Worm (Caenorhabditis elegans) whole organism, young adult: ENCODE measurements around the gene C18E9.7.
A peak's percentile ranks its signal among the peaks of the same experiment; 100 is the strongest.

Experiments used
- B0035.1 ChIP-seq: sonication (generic microtip); optimal IDR thresholded peaks from 2 replicates; lab custom pipeline; 2016; ENCODE audit warnings: missing genetic modification characterization, mild to moderate bottlenecking, missing compliant biosample characterization, missing genotype, missing genetic modification reagents
- B0336.3 ChIP-seq: fragments of 200-800 bp; sonication (Bioruptor generic); IDR thresholded peaks from 2 replicates; pipeline ENCODE4 v1.3.6; 2022; ENCODE audit warnings: missing genetic modification characterization, missing compliant biosample characterization
- C06A6.2 ChIP-seq: fragments of 200-800 bp; sonication (Bioruptor generic); conservative IDR thresholded peaks from 2 replicates; pipeline ENCODE4 v1.3.6; 2022; ENCODE audit warnings: missing genetic modification characterization, missing compliant biosample characterization
- D2030.7 ChIP-seq: fragments of 200-800 bp; sonication (Bioruptor generic); IDR thresholded peaks from 2 replicates; pipeline ENCODE4 v1.3.6; 2022; ENCODE audit warnings: missing genetic modification reagents, missing genetic modification characterization, missing compliant biosample characterization
- F33H1.4 ChIP-seq: fragments of 200-800 bp; sonication (Bioruptor generic); IDR thresholded peaks from 2 replicates; pipeline ENCODE4 v1.3.6; 2022; ENCODE audit warnings: missing genetic modification reagents, missing genetic modification characterization, missing compliant biosample characterization
- F37B4.10 ChIP-seq: fragments of 200-800 bp; sonication (Bioruptor generic); IDR thresholded peaks from 2 replicates; pipeline ENCODE4 v1.3.6; 2022; ENCODE audit warnings: missing genetic modification characterization, missing compliant biosample characterization
- F52B5.7 ChIP-seq: sonication (generic microtip); optimal IDR thresholded peaks from 2 replicates; lab custom pipeline; 2016; ENCODE audit warnings: mild to moderate bottlenecking, missing genetic modification characterization, missing compliant biosample characterization
- F55B11.4 ChIP-seq: sonication (generic microtip); optimal IDR thresholded peaks from 2 replicates; lab custom pipeline; 2016; ENCODE audit warnings: missing compliant biosample characterization, missing genetic modification characterization, borderline replicate concordance; ENCODE audit not compliant: insufficient read depth
- F57C9.4 ChIP-seq: sonication (generic microtip); optimal IDR thresholded peaks from 2 replicates; lab custom pipeline; 2017; ENCODE audit warnings: mild to moderate bottlenecking, missing genetic modification characterization, missing compliant biosample characterization
- K11D2.4 ChIP-seq: fragments of 200-800 bp; sonication (Bioruptor generic); IDR thresholded peaks from 2 replicates; pipeline ENCODE4 v1.3.6; 2022; ENCODE audit warnings: missing genetic modification reagents, missing genetic modification characterization, missing compliant biosample characterization
- T07F8.4 ChIP-seq: sonication (generic microtip); optimal IDR thresholded peaks from 2 replicates; lab custom pipeline; 2016; ENCODE audit warnings: mild to moderate bottlenecking, missing genetic modification characterization, moderate library complexity, missing compliant biosample characterization
- T26A5.8 ChIP-seq: sonication (generic microtip); optimal IDR thresholded peaks from 2 replicates; lab custom pipeline; 2016; ENCODE audit warnings: missing genetic modification characterization, missing compliant biosample characterization
- Y79H2A.3 ChIP-seq: fragments of 200-800 bp; sonication (Bioruptor generic); conservative IDR thresholded peaks from 2 replicates; pipeline ENCODE4 v1.3.6; 2022; ENCODE audit warnings: missing genetic modification reagents, missing genetic modification characterization, missing compliant biosample characterization
- ama-1 ChIP-seq, 3 experiments: fragments of 150-350 bp in 1 of 3; sonication (generic microtip) in 2 of 3; optimal IDR thresholded peaks; 2 replicates each; lab custom pipeline; 2014 to 2018; ENCODE audit warnings: missing biosample characterization in 2 of 3, missing genetic modification characterization in 2 of 3, missing genetic modification reagents in 2 of 3
- aptf-2 ChIP-seq: fragments of 200-800 bp; sonication (Bioruptor generic); conservative IDR thresholded peaks from 2 replicates; pipeline ENCODE4 v1.3.6; 2022; ENCODE audit warnings: missing genetic modification reagents, missing genetic modification characterization, missing compliant biosample characterization
- athp-1 ChIP-seq: sonication (generic microtip); optimal IDR thresholded peaks from 2 replicates; lab custom pipeline; 2017; ENCODE audit warnings: mild to moderate bottlenecking, missing genetic modification characterization, missing compliant biosample characterization
- attf-3 ChIP-seq: fragments of 200-800 bp; sonication (Bioruptor generic); conservative IDR thresholded peaks from 2 replicates; pipeline ENCODE4 v1.3.6; 2022; ENCODE audit warnings: missing genetic modification reagents, missing genetic modification characterization, missing compliant biosample characterization
- attf-5 ChIP-seq: fragments of 200-800 bp; sonication (Bioruptor generic); optimal IDR thresholded peaks from 2 replicates; lab custom pipeline; 2018; ENCODE audit warnings: mild to moderate bottlenecking, missing genetic modification characterization, missing compliant biosample characterization
- attf-6 ChIP-seq: fragments of 200-800 bp; sonication (Bioruptor generic); IDR thresholded peaks from 2 replicates; pipeline ENCODE4 v1.3.6; 2022; ENCODE audit warnings: missing genetic modification reagents, missing genetic modification characterization, missing compliant biosample characterization
- bed-1 ChIP-seq: fragments of 200-800 bp; sonication (Bioruptor generic); IDR thresholded peaks from 2 replicates; pipeline ENCODE4 v1.3.6; 2022; ENCODE audit warnings: missing genetic modification reagents, missing genetic modification characterization, missing compliant biosample characterization
- ceh-27 ChIP-seq: fragments of 200-800 bp; sonication (Bioruptor generic); optimal IDR thresholded peaks from 2 replicates; lab custom pipeline; 2018; ENCODE audit warnings: mild to moderate bottlenecking, missing genetic modification characterization, moderate library complexity, missing compliant biosample characterization
- dpff-1 ChIP-seq: sonication (generic microtip); optimal IDR thresholded peaks from 2 replicates; lab custom pipeline; 2017; ENCODE audit warnings: mild to moderate bottlenecking, missing genetic modification characterization, missing compliant biosample characterization
- dpl-1 ChIP-seq: fragments of 150-350 bp; optimal IDR thresholded peaks from 2 replicates; lab custom pipeline; 2014; ENCODE audit warnings: missing biosample characterization, missing genetic modification reagents, missing genetic modification characterization
- efl-1 ChIP-seq: fragments of 150-350 bp; optimal IDR thresholded peaks from 2 replicates; lab custom pipeline; 2014; ENCODE audit warnings: missing biosample characterization, missing genetic modification reagents, missing genetic modification characterization
- egl-18 ChIP-seq: fragments of 200-800 bp; sonication (Bioruptor generic); IDR thresholded peaks from 2 replicates; pipeline ENCODE4 v1.3.6; 2022; ENCODE audit warnings: missing genetic modification reagents, missing genetic modification characterization, missing compliant biosample characterization
- ets-4 ChIP-seq: fragments of 200-800 bp; sonication (Bioruptor generic); optimal IDR thresholded peaks from 2 replicates; lab custom pipeline; 2018; ENCODE audit warnings: mild to moderate bottlenecking, missing genetic modification characterization, missing compliant biosample characterization
- hlh-12 ChIP-seq: sonication (generic microtip); optimal IDR thresholded peaks from 2 replicates; lab custom pipeline; 2016; ENCODE audit warnings: missing genetic modification characterization, missing compliant biosample characterization
- hlh-26 ChIP-seq: fragments of 200-800 bp; sonication (Bioruptor generic); conservative IDR thresholded peaks from 2 replicates; pipeline ENCODE4 v1.3.6; 2022; ENCODE audit warnings: missing genetic modification reagents, missing genetic modification characterization, missing compliant biosample characterization
- hmg-1.2 ChIP-seq: fragments of 200-800 bp; sonication (Bioruptor generic); IDR thresholded peaks from 2 replicates; pipeline ENCODE4 v1.3.6; 2022; ENCODE audit warnings: missing genetic modification reagents, missing genetic modification characterization, missing compliant biosample characterization
- hsf-1 ChIP-seq: fragments of 200-800 bp; sonication (Bioruptor generic); IDR thresholded peaks from 2 replicates; pipeline ENCODE4 v1.3.6; 2022; ENCODE audit warnings: missing genetic modification reagents, missing genetic modification characterization, missing compliant biosample characterization
- let-526 ChIP-seq: fragments of 200-800 bp; sonication (Bioruptor generic); IDR thresholded peaks from 2 replicates; pipeline ENCODE4 v1.3.6; 2022; ENCODE audit warnings: missing genetic modification reagents, missing genetic modification characterization, missing compliant biosample characterization
- mel-28 ChIP-seq: sonication (generic microtip); optimal IDR thresholded peaks from 2 replicates; lab custom pipeline; 2016; ENCODE audit warnings: borderline replicate concordance, mild to moderate bottlenecking, missing genetic modification characterization, missing compliant biosample characterization
- mes-4 ChIP-seq: sonication (generic microtip); optimal IDR thresholded peaks from 2 replicates; lab custom pipeline; 2016; ENCODE audit warnings: missing genotype, missing genetic modification characterization, missing compliant biosample characterization
- nhr-80 ChIP-seq: sonication (generic microtip); optimal IDR thresholded peaks from 2 replicates; lab custom pipeline; 2016; ENCODE audit warnings: missing genetic modification characterization, missing compliant biosample characterization
- nhr-90 ChIP-seq: sonication (generic microtip); optimal IDR thresholded peaks from 2 replicates; lab custom pipeline; 2016; ENCODE audit warnings: missing genotype, mild to moderate bottlenecking, missing genetic modification characterization, missing compliant biosample characterization
- pbrm-1 ChIP-seq: fragments of 200-800 bp; sonication (Bioruptor generic); IDR thresholded peaks from 2 replicates; pipeline ENCODE4 v1.3.6; 2022; ENCODE audit warnings: missing genetic modification reagents, missing genetic modification characterization, missing compliant biosample characterization
- sdz-38 ChIP-seq: sonication (generic microtip); optimal IDR thresholded peaks from 2 replicates; lab custom pipeline; 2016; ENCODE audit warnings: missing genotype, missing genetic modification characterization, missing compliant biosample characterization
- sea-2 ChIP-seq: fragments of 200-800 bp; sonication (Bioruptor generic); IDR thresholded peaks from 2 replicates; pipeline ENCODE4 v1.3.6; 2022; ENCODE audit warnings: missing genetic modification characterization, missing compliant biosample characterization
- snpc-1.1 ChIP-seq: sonication (generic microtip); optimal IDR thresholded peaks from 2 replicates; lab custom pipeline; 2017; ENCODE audit warnings: missing genetic modification characterization, mild to moderate bottlenecking, missing compliant biosample characterization, antibody characterized with exemption, moderate library complexity, missing genotype, missing genetic modification reagents; ENCODE audit not compliant: insufficient read depth
- snpc-3.4 ChIP-seq: sonication (generic microtip); optimal IDR thresholded peaks from 2 replicates; lab custom pipeline; 2017; ENCODE audit warnings: missing genetic modification characterization, mild to moderate bottlenecking, missing compliant biosample characterization, antibody characterized with exemption, moderate library complexity, missing genotype, missing genetic modification reagents
- sptf-2 ChIP-seq: fragments of 200-800 bp; sonication (Bioruptor generic); optimal IDR thresholded peaks from 2 replicates; lab custom pipeline; 2018; ENCODE audit warnings: mild to moderate bottlenecking, missing genetic modification characterization, missing compliant biosample characterization
- xnd-1 ChIP-seq: sonication (generic microtip); optimal IDR thresholded peaks from 2 replicates; lab custom pipeline; 2016; ENCODE audit warnings: missing genotype, missing genetic modification reagents, missing genetic modification characterization, missing compliant biosample characterization
- ztf-18 ChIP-seq: sonication (generic microtip); optimal IDR thresholded peaks from 2 replicates; lab custom pipeline; 2016; ENCODE audit warnings: missing genotype, mild to moderate bottlenecking, missing genetic modification characterization, missing compliant biosample characterization
- ztf-25 ChIP-seq: fragments of 200-800 bp; sonication (Bioruptor generic); IDR thresholded peaks from 2 replicates; pipeline ENCODE4 v1.3.6; 2022; ENCODE audit warnings: missing genetic modification reagents, missing genetic modification characterization, missing compliant biosample characterization
- ztf-28 ChIP-seq: fragments of 200-800 bp; sonication (Bioruptor generic); IDR thresholded peaks from 2 replicates; pipeline ENCODE4 v1.3.6; 2022; ENCODE audit warnings: missing genetic modification reagents, missing genetic modification characterization, missing compliant biosample characterization
- ztf-6 ChIP-seq: fragments of 200-800 bp; sonication (Bioruptor generic); IDR thresholded peaks from 2 replicates; pipeline ENCODE4 v1.3.6; 2022; ENCODE audit warnings: missing genetic modification reagents, missing genetic modification characterization, missing compliant biosample characterization

C18E9.7 gene

DNA sequence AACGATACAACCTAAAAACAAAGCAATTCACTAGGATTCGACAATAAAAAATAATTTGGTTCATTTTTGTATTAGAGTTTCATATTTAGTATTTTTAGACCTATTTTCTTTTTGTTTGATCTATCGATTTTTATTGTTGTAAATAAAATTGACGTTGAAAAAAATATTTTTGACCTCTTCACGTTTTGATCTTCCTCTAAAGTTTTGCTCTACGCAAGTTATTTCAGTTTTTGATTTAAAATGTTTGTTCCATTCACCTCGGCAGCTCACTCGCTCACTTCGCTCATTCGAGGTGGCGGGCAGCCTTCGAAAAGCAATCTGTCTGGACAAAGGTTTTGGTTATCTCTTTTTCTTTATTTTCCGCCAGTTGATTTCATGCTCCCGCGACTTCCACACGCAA lies 51.8 kb downstream of the C18E9.7 start, which contains the start of gene enol-1 (continued):
- TF ChIP-seq D2030.7 (GFP tag; lab: Robert Waterston, UW): peak; percentile 65; the same call in 1 of the 2 replicates
- 0 out of 2 replicates have a peak, but pooled peaks have one; percentile 14 for TF ChIP-seq K11D2.4
- TF ChIP-seq dpl-1 (GFP tag; lab: Kevin White, UChicago): peak; percentile 33
- no peak for TF ChIP-seq F52B5.7
- TF ChIP-seq egl-18 (GFP tag; lab: Robert Waterston, UW): no peak
- peak; percentile 59 for TF ChIP-seq snpc-3.4 (tag; lab: Kevin White, UChicago)
- TF ChIP-seq ama-1 (optimal IDR thresholded peaks at IDR 0.05; lab: Kevin White, UChicago): no peak
- no peak for TF ChIP-seq ama-1 (GFP tag; optimal IDR thresholded peaks at IDR 0.05; lab: Kevin White, UChicago)
- TF ChIP-seq Y79H2A.3 (GFP tag; lab: Robert Waterston, UW): no peak
- no peak; the same call in 1 of the 2 replicates for TF ChIP-seq B0336.3 (GFP tag; lab: Robert Waterston, UW)
- no peak for TF ChIP-seq hlh-12 (tag; lab: Kevin White, UChicago)
- TF ChIP-seq F33H1.4 (GFP tag; lab: Robert Waterston, UW): peak; percentile 50
- no peak for TF ChIP-seq C06A6.2 (GFP tag; lab: Robert Waterston, UW)
- TF ChIP-seq ztf-18: no peak
- TF ChIP-seq hlh-26 (GFP tag; lab: Robert Waterston, UW): no peak
- TF ChIP-seq xnd-1 (tag; lab: Kevin White, UChicago): peak; percentile 66

DNA sequence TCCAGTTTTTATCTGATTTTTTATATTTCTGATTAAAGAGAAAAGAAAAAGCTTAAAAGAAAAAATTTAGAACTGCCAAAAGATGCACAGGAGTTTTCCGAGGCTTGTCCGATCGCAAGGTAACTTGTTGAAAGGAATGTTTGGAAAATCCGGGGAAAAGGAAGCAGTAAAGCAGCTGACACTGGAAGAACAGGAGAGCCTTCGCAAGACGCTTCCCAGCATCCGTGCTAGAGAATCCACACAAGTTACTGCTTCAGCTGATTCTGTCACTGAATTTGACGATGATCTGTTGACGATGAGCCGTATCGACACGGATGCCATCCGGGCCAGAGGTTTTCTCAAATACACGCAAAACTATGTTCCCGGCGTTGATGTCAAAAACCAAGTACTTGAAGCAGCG lies 52.8 kb downstream of the C18E9.7 start, which contains the start of gene mrpl-50:
mrpl-50 (plus strand) TSS at position 71 of the 400 bp plus-strand sequence.
- TF ChIP-seq T07F8.4 (tag; lab: Kevin White, UChicago): no peak
- TF ChIP-seq ztf-18: no peak
- TF ChIP-seq let-526: no peak
- TF ChIP-seq mes-4: no peak
- TF ChIP-seq bed-1: no peak
- TF ChIP-seq nhr-90: no peak
- no peak for TF ChIP-seq hmg-1.2 (GFP tag; lab: Robert Waterston, UW)
- TF ChIP-seq efl-1 (GFP tag; lab: Kevin White, UChicago): no peak
- TF ChIP-seq snpc-3.4 (tag; lab: Kevin White, UChicago): no peak
- no peak for TF ChIP-seq ceh-27 (GFP tag; lab: Kevin White, UChicago)
- TF ChIP-seq egl-18 (GFP tag; lab: Robert Waterston, UW): no peak
- peak; percentile 20 for TF ChIP-seq dpff-1
- TF ChIP-seq attf-6 (GFP tag; lab: Robert Waterston, UW): no peak
- TF ChIP-seq ztf-6 (GFP tag; lab: Robert Waterston, UW): no peak
- peak; percentile 31 for TF ChIP-seq T26A5.8 (tag; lab: Kevin White, UChicago)
- TF ChIP-seq xnd-1 (tag; lab: Kevin White, UChicago): no peak
- no peak for TF ChIP-seq F37B4.10 (GFP tag; lab: Robert Waterston, UW)
- TF ChIP-seq sea-2 (GFP tag; lab: Robert Waterston, UW): no peak
- TF ChIP-seq ama-1 (optimal IDR thresholded peaks at IDR 0.05; lab: Kevin White, UChicago): no peak
- TF ChIP-seq ama-1 (GFP tag; optimal IDR thresholded peaks at IDR 0.05; lab: Kevin White, UChicago): peak in 1 of 2 experiments; percentile 30
- TF ChIP-seq pbrm-1 (GFP tag; lab: Robert Waterston, UW): no peak
- TF ChIP-seq aptf-2 (GFP tag; lab: Robert Waterston, UW): no peak
- TF ChIP-seq athp-1 (tag; lab: Kevin White, UChicago): no peak
- no peak for TF ChIP-seq K11D2.4
- TF ChIP-seq snpc-1.1 (tag; lab: Kevin White, UChicago): peak; percentile 33
- TF ChIP-seq ztf-28: no peak
- no peak for TF ChIP-seq F55B11.4 (tag; lab: Kevin White, UChicago)
- no peak for TF ChIP-seq ets-4 (GFP tag; lab: Kevin White, UChicago)
- no peak for TF ChIP-seq mel-28 (tag; lab: Kevin White, UChicago)
- TF ChIP-seq sdz-38: no peak
- TF ChIP-seq F57C9.4: no peak
- TF ChIP-seq B0336.3 (GFP tag; lab: Robert Waterston, UW): peak; percentile 84
- 0 out of 2 replicates have a peak, but pooled peaks have one; percentile 21 for TF ChIP-seq hsf-1 (GFP tag; lab: Robert Waterston, UW)
- peak; percentile 13 for TF ChIP-seq F52B5.7
- no peak for TF ChIP-seq attf-5 (GFP tag; lab: Kevin White, UChicago)
- no peak for TF ChIP-seq dpl-1 (GFP tag; lab: Kevin White, UChicago)
- TF ChIP-seq F33H1.4 (GFP tag; lab: Robert Waterston, UW): no peak
- TF ChIP-seq attf-3 (GFP tag; lab: Robert Waterston, UW): no peak
- TF ChIP-seq nhr-80: no peak
- no peak for TF ChIP-seq ztf-25 (GFP tag; lab: Robert Waterston, UW)
- no peak for TF ChIP-seq sptf-2 (GFP tag; lab: Kevin White, UChicago)
- no peak for TF ChIP-seq B0035.1 (tag; lab: Kevin White, UChicago)
